Worm (Caenorhabditis elegans) whole organism, L4/young adult: ENCODE measurements around the gene ebp-2.

ENCODE experiments used
- W03F9.2 ChIP-seq: fragments of 150-350 bp; optimal IDR thresholded peaks from 2 replicates; lab custom pipeline; 2014; ENCODE audit warnings: missing biosample characterization, missing genetic modification characterization
- dao-5 ChIP-seq: sonication (generic microtip); optimal IDR thresholded peaks from 2 replicates; lab custom pipeline; 2016; ENCODE audit warnings: missing genotype, missing genetic modification characterization, moderate library complexity, missing compliant biosample characterization
- him-1 ChIP-seq: sonication (generic microtip); optimal IDR thresholded peaks from 2 replicates; lab custom pipeline; 2016; ENCODE audit warnings: missing genotype, missing genetic modification reagents, missing genetic modification characterization, missing compliant biosample characterization

ebp-2 gene

ce11 chrII:11438417-11438816 lies 4.1 kb upstream of the ebp-2 start, which contains the start of gene vha-6:
vha-6 (minus strand) TSS chrII:11438452.
- no peak for TF ChIP-seq W03F9.2 (tag; lab: Kevin White, UChicago)
- no peak for TF ChIP-seq dao-5 (tag; lab: Kevin White, UChicago)
- no peak for TF ChIP-seq him-1 (tag; lab: Kevin White, UChicago)

ce11 chrII:11440265-11440664 lies 2.3 kb upstream of the ebp-2 start, which contains the start of gene VW02B12L.2:
VW02B12L.2 (minus strand) TSS chrII:11440329.
- TF ChIP-seq him-1 (tag; lab: Kevin White, UChicago) (no peak), dao-5 (tag; lab: Kevin White, UChicago) (no peak), W03F9.2 (tag; lab: Kevin White, UChicago) (no peak)

- TF ChIP-seq him-1 (tag; lab: Kevin White, UChicago) (no peak), W03F9.2 (tag; lab: Kevin White, UChicago) (no peak), dao-5 (tag; lab: Kevin White, UChicago) (no peak)
Measured at ce11 chrII:11443128-11443527, 603 bp downstream of the ebp-2 start.

ce11 chrII:11443862-11444261 lies 1.3 kb downstream of the ebp-2 start, which contains the start of gene adbp-1:
adbp-1 (plus strand) TSS chrII:11444162.
- TF ChIP-seq him-1 (tag; lab: Kevin White, UChicago) (no peak), W03F9.2 (tag; lab: Kevin White, UChicago) (no peak), dao-5 (tag; lab: Kevin White, UChicago) (no peak)

- TF ChIP-seq him-1 (tag; lab: Kevin White, UChicago) (no peak), W03F9.2 (tag; lab: Kevin White, UChicago) (no peak), dao-5 (tag; lab: Kevin White, UChicago) (no peak)
Measured at ce11 chrII:11444973-11445372, 2.4 kb downstream of the ebp-2 start, which contains the start of gene W02B12.13. W02B12.13 (plus strand) TSS chrII:11445273.

ce11 chrII:11448753-11449152 lies 6.2 kb downstream of the ebp-2 start, which contains the start of gene W02B12.1:
W02B12.1 (plus strand) TSS chrII:11449021.
- TF ChIP-seq W03F9.2 (tag; lab: Kevin White, UChicago) (no peak), him-1 (tag; lab: Kevin White, UChicago) (no peak), dao-5 (tag; lab: Kevin White, UChicago) (no peak)

- no peak for TF ChIP-seq him-1 (tag; lab: Kevin White, UChicago)
- TF ChIP-seq dao-5 (tag; lab: Kevin White, UChicago), result no peak
- no peak for TF ChIP-seq W03F9.2 (tag; lab: Kevin White, UChicago)
Measured at ce11 chrII:11450882-11451281, 8.4 kb downstream of the ebp-2 start.

- TF ChIP-seq W03F9.2 (tag; lab: Kevin White, UChicago) (no peak), him-1 (tag; lab: Kevin White, UChicago) (no peak), dao-5 (tag; lab: Kevin White, UChicago) (no peak)
Measured at ce11 chrII:11451738-11452137, 9.2 kb downstream of the ebp-2 start.

- TF ChIP-seq him-1 (tag; lab: Kevin White, UChicago) (no peak), W03F9.2 (tag; lab: Kevin White, UChicago) (no peak), dao-5 (tag; lab: Kevin White, UChicago) (no peak)
Measured at ce11 chrII:11452498-11453005, 10.0 kb downstream of the ebp-2 start, which contains the start of gene rsp-2. rsp-2 (minus strand) TSS chrII:11452955.

- TF ChIP-seq dao-5 (tag; lab: Kevin White, UChicago) (peak; percentile 39), him-1 (tag; lab: Kevin White, UChicago) (peak; percentile 64), W03F9.2 (tag; lab: Kevin White, UChicago) (peak; percentile 96)
Measured at ce11 chrII:11453025-11453424, 10.5 kb downstream of the ebp-2 start, which contains the start of gene rsp-1. rsp-1 (plus strand) TSS chrII:11453362.

ce11 chrII:11453639-11454038 lies 11.1 kb downstream of the ebp-2 start:
- TF ChIP-seq dao-5 (tag; lab: Kevin White, UChicago) (no peak), him-1 (tag; lab: Kevin White, UChicago) (no peak), W03F9.2 (tag; lab: Kevin White, UChicago) (no peak)

- no peak for TF ChIP-seq dao-5 (tag; lab: Kevin White, UChicago)
- TF ChIP-seq him-1 (tag; lab: Kevin White, UChicago), result no peak
- TF ChIP-seq W03F9.2 (tag; lab: Kevin White, UChicago), result no peak
Measured at ce11 chrII:11455140-11455539, 12.6 kb downstream of the ebp-2 start.

ce11 chrII:11455715-11456114 lies 13.2 kb downstream of the ebp-2 start:
- no peak for TF ChIP-seq dao-5 (tag; lab: Kevin White, UChicago)
- TF ChIP-seq W03F9.2 (tag; lab: Kevin White, UChicago), result no peak
- TF ChIP-seq him-1 (tag; lab: Kevin White, UChicago), result no peak

- no peak for TF ChIP-seq W03F9.2 (tag; lab: Kevin White, UChicago)
- no peak for TF ChIP-seq dao-5 (tag; lab: Kevin White, UChicago)
- TF ChIP-seq him-1 (tag; lab: Kevin White, UChicago), result no peak
Measured at ce11 chrII:11459883-11460282, 17.4 kb downstream of the ebp-2 start.
